Worm (Caenorhabditis elegans) whole organism, L2 larva: Measurements from ENCODE around the gene F35C5.12.

Source experiments
- C34F6.9 ChIP-seq: fragments of 150-350 bp; optimal IDR thresholded peaks from 2 replicates; lab custom pipeline; 2014; ENCODE audit warnings: missing biosample characterization, missing genetic modification characterization
- F13H6.1 ChIP-seq: sonication (generic microtip); optimal IDR thresholded peaks from 2 replicates; lab custom pipeline; 2016; ENCODE audit warnings: missing genetic modification characterization, missing compliant biosample characterization
- R02D3.7 ChIP-seq: fragments of 150-350 bp; optimal IDR thresholded peaks from 2 replicates; lab custom pipeline; 2014; ENCODE audit warnings: missing biosample characterization, missing genetic modification characterization
- Y55F3AM.14 ChIP-seq: fragments of 200-800 bp; sonication (Bioruptor generic); optimal IDR thresholded peaks from 2 replicates; lab custom pipeline; 2018; ENCODE audit warnings: mild to moderate bottlenecking, missing genetic modification characterization, missing compliant biosample characterization
- ZK546.5 ChIP-seq: sonication (generic microtip); optimal IDR thresholded peaks from 2 replicates; lab custom pipeline; 2017; ENCODE audit warnings: missing biosample characterization, missing genetic modification characterization
- alr-1 ChIP-seq: fragments of 150-350 bp; optimal IDR thresholded peaks from 2 replicates; lab custom pipeline; 2014; ENCODE audit warnings: missing biosample characterization, missing genetic modification characterization
- aly-2 ChIP-seq: fragments of 150-350 bp; optimal IDR thresholded peaks from 2 replicates; lab custom pipeline; 2014; ENCODE audit warnings: missing biosample characterization, missing genetic modification characterization
- ama-1 ChIP-seq: fragments of 150-350 bp; optimal IDR thresholded peaks from 2 replicates; lab custom pipeline; 2018; ENCODE audit warnings: inconsistent platforms
- blmp-1 ChIP-seq: sonication (generic microtip); optimal IDR thresholded peaks from 2 replicates; lab custom pipeline; 2017; ENCODE audit warnings: missing genetic modification characterization, mild to moderate bottlenecking, missing compliant biosample characterization, antibody characterized with exemption, moderate library complexity; ENCODE audit not compliant: insufficient read depth
- ceh-16 ChIP-seq: fragments of 150-350 bp; optimal IDR thresholded peaks from 2 replicates; lab custom pipeline; 2014; ENCODE audit warnings: missing biosample characterization, missing genetic modification characterization
- ceh-82 ChIP-seq: fragments of 150-350 bp; optimal IDR thresholded peaks from 2 replicates; lab custom pipeline; 2014; ENCODE audit warnings: missing biosample characterization, missing genetic modification characterization
- crh-2 ChIP-seq: sonication (generic microtip); optimal IDR thresholded peaks from 2 replicates; lab custom pipeline; 2017; ENCODE audit warnings: missing biosample characterization, missing genetic modification characterization
- elt-1 ChIP-seq: fragments of 150-350 bp; optimal IDR thresholded peaks from 2 replicates; lab custom pipeline; 2014; ENCODE audit warnings: missing biosample characterization, missing genetic modification characterization
- fos-1 ChIP-seq: fragments of 150-350 bp; optimal IDR thresholded peaks from 2 replicates; lab custom pipeline; 2014; ENCODE audit warnings: missing biosample characterization, missing genetic modification characterization
- gmeb-1 ChIP-seq: fragments of 150-350 bp; optimal IDR thresholded peaks from 2 replicates; lab custom pipeline; 2014; ENCODE audit warnings: missing biosample characterization, missing genetic modification characterization
- lin-11 ChIP-seq: fragments of 150-350 bp; sonication (generic microtip); optimal IDR thresholded peaks from 2 replicates; lab custom pipeline; 2014; ENCODE audit warnings: missing biosample characterization, missing genetic modification characterization, inconsistent platforms, mixed read lengths
- lin-13 ChIP-seq: fragments of 150-350 bp; optimal IDR thresholded peaks from 2 replicates; lab custom pipeline; 2014; ENCODE audit warnings: missing biosample characterization, missing genetic modification reagents, missing genetic modification characterization
- lsy-2 ChIP-seq, 2 experiments: fragments of 150-350 bp in 1 of 2; sonication (generic microtip) in 1 of 2; optimal IDR thresholded peaks; 2 replicates each; lab custom pipeline; 2014 to 2017; ENCODE audit warnings: missing biosample characterization in 2 of 2, missing genetic modification characterization in 2 of 2
- mab-5 ChIP-seq: fragments of 150-350 bp; optimal IDR thresholded peaks from 2 replicates; lab custom pipeline; 2014; ENCODE audit warnings: missing biosample characterization, missing genetic modification characterization
- mdl-1 ChIP-seq, 2 experiments: fragments of 150-350 bp in 1 of 2; sonication (generic microtip) in 1 of 2; optimal IDR thresholded peaks; 2 replicates each; lab custom pipeline; 2017; ENCODE audit warnings: missing biosample characterization in 2 of 2, missing genetic modification characterization in 2 of 2
- nhr-10 ChIP-seq: sonication (generic microtip); optimal IDR thresholded peaks from 2 replicates; lab custom pipeline; 2017; ENCODE audit warnings: missing biosample characterization, missing genetic modification characterization
- nhr-11 ChIP-seq: fragments of 150-350 bp; optimal IDR thresholded peaks from 2 replicates; lab custom pipeline; 2014; ENCODE audit warnings: missing biosample characterization, missing genetic modification characterization
- nhr-12 ChIP-seq: fragments of 150-350 bp; optimal IDR thresholded peaks from 2 replicates; lab custom pipeline; 2014; ENCODE audit warnings: missing biosample characterization, missing genetic modification characterization
- nhr-129 ChIP-seq: fragments of 150-350 bp; optimal IDR thresholded peaks from 2 replicates; lab custom pipeline; 2014; ENCODE audit warnings: missing biosample characterization, missing genetic modification characterization
- nhr-21 ChIP-seq: fragments of 150-350 bp; optimal IDR thresholded peaks from 2 replicates; lab custom pipeline; 2014; ENCODE audit warnings: missing biosample characterization, missing genetic modification characterization
- nhr-23 ChIP-seq: fragments of 150-350 bp; optimal IDR thresholded peaks from 2 replicates; lab custom pipeline; 2014; ENCODE audit warnings: missing biosample characterization, missing genetic modification reagents, missing genetic modification characterization
- nhr-237 ChIP-seq: fragments of 150-350 bp; optimal IDR thresholded peaks from 2 replicates; lab custom pipeline; 2014; ENCODE audit warnings: missing biosample characterization, missing genetic modification characterization
- nhr-6 ChIP-seq: fragments of 150-350 bp; optimal IDR thresholded peaks from 2 replicates; lab custom pipeline; 2014; ENCODE audit warnings: missing biosample characterization, missing genetic modification characterization
- nhr-77 ChIP-seq: fragments of 150-350 bp; optimal IDR thresholded peaks from 2 replicates; lab custom pipeline; 2014; ENCODE audit warnings: missing biosample characterization, missing genetic modification characterization
- peb-1 ChIP-seq: fragments of 150-350 bp; optimal IDR thresholded peaks from 2 replicates; lab custom pipeline; 2014; ENCODE audit warnings: missing biosample characterization, missing genetic modification characterization
- sem-4 ChIP-seq: fragments of 150-350 bp; optimal IDR thresholded peaks from 2 replicates; lab custom pipeline; 2014; ENCODE audit warnings: missing biosample characterization, missing genetic modification reagents, missing genetic modification characterization
- skn-1 ChIP-seq: sonication (generic microtip); optimal IDR thresholded peaks from 2 replicates; lab custom pipeline; 2017; ENCODE audit warnings: missing biosample characterization, missing genetic modification characterization
- sma-3 ChIP-seq: sonication (generic microtip); optimal IDR thresholded peaks from 2 replicates; lab custom pipeline; 2016; ENCODE audit warnings: missing genetic modification reagents, missing genetic modification characterization, missing compliant biosample characterization
- sma-9 ChIP-seq, 2 experiments: fragments of 150-350 bp in 1 of 2; sonication (generic microtip) in 1 of 2; optimal IDR thresholded peaks; 2 replicates each; lab custom pipeline; 2014 to 2016; ENCODE audit warnings: missing genetic modification characterization in 2 of 2, mild to moderate bottlenecking in 1 of 2, missing biosample characterization in 1 of 2, missing compliant biosample characterization in 1 of 2, missing genetic modification reagents in 1 of 2, moderate library complexity in 1 of 2
- snpc-4 ChIP-seq: fragments of 150-350 bp; optimal IDR thresholded peaks from 2 replicates; lab custom pipeline; 2014; ENCODE audit warnings: missing biosample characterization, missing genetic modification characterization
- unc-39 ChIP-seq: fragments of 150-350 bp; optimal IDR thresholded peaks from 2 replicates; lab custom pipeline; 2014; ENCODE audit warnings: missing biosample characterization, missing genetic modification characterization
- unc-55 ChIP-seq: fragments of 150-350 bp; sonication (generic microtip); optimal IDR thresholded peaks from 3 replicates; lab custom pipeline; 2014; ENCODE audit warnings: missing biosample characterization, missing genetic modification reagents, missing genetic modification characterization
- unc-62 ChIP-seq: fragments of 150-350 bp; optimal IDR thresholded peaks from 2 replicates; lab custom pipeline; 2014; ENCODE audit warnings: missing biosample characterization, missing genetic modification reagents, missing genetic modification characterization
- ztf-1 ChIP-seq: fragments of 200-800 bp; sonication (Bioruptor generic); conservative IDR thresholded peaks from 2 replicates; pipeline ENCODE4 v1.3.6; 2022; ENCODE audit warnings: missing genetic modification characterization, missing compliant biosample characterization
- ztf-11 ChIP-seq: sonication (generic microtip); optimal IDR thresholded peaks from 2 replicates; lab custom pipeline; 2017; ENCODE audit warnings: missing biosample characterization, missing genetic modification characterization
- ztf-4 ChIP-seq: fragments of 150-350 bp; optimal IDR thresholded peaks from 2 replicates; lab custom pipeline; 2014; ENCODE audit warnings: missing biosample characterization, missing genetic modification characterization

F35C5.12 gene

ce11 chrII:12935259-12935658, 20.9 kb upstream of the F35C5.12 start, which contains the start of gene lips-9:
lips-9 (minus strand) TSS chrII:12935359.
- TF ChIP-seq lin-13 (GFP tag; lab: Kevin White, UChicago): no peak
- no peak for TF ChIP-seq nhr-10 (tag; lab: Kevin White, UChicago)
- TF ChIP-seq nhr-237 (tag; lab: Kevin White, UChicago): no peak
- TF ChIP-seq F13H6.1: no peak
- no peak for TF ChIP-seq Y55F3AM.14 (GFP tag; lab: Kevin White, UChicago)
- TF ChIP-seq mdl-1 (tag; optimal IDR thresholded peaks at IDR 0.05; lab: Kevin White, UChicago): no peak
- TF ChIP-seq R02D3.7 (tag; lab: Kevin White, UChicago): no peak
- TF ChIP-seq alr-1: no peak
- no peak for TF ChIP-seq peb-1 (tag; lab: Kevin White, UChicago)
- no peak for TF ChIP-seq nhr-129
- no peak for TF ChIP-seq nhr-77 (tag; lab: Kevin White, UChicago)
- TF ChIP-seq skn-1 (tag; lab: Kevin White, UChicago): no peak
- no peak for TF ChIP-seq ztf-11
- no peak for TF ChIP-seq sma-9 (GFP tag; optimal IDR thresholded peaks at IDR 0.05; lab: Kevin White, UChicago)
- no peak for TF ChIP-seq sma-9 (tag; optimal IDR thresholded peaks at IDR 0.05; lab: Kevin White, UChicago)
- TF ChIP-seq ztf-1 (GFP tag; lab: Robert Waterston, UW): no peak
- TF ChIP-seq ZK546.5: no peak
- no peak for TF ChIP-seq ceh-82
- no peak for TF ChIP-seq elt-1

DNA sequence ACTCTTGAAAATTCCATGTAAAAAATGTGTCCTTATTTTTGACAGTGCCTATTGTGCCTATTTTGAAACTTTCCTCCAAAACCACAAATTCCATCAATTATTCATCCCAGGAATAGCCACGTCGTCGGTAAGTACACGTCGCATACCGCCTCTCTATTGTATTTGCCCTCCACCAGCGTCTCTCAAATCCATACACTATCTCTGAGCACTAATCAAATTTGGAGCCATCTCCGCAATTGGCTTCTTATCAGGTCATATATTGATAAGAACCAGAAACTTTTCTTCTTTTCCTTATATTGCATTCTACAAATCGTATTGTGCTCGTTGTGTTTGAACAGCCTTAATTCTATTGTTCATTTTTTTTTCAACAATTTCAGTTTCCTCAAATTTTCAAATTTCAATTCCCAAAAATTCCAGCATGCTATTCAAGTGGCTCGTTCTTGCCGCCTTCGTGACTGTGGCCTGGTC, 17.1 kb upstream of the F35C5.12 start, which contains the start of gene dct-18:
dct-18 (plus strand) TSS at position 418 of the 468 bp plus-strand sequence.
- TF ChIP-seq ztf-4 (tag; lab: Kevin White, UChicago): no peak
- no peak for TF ChIP-seq alr-1
- TF ChIP-seq snpc-4 (tag; lab: Kevin White, UChicago): no peak
- TF ChIP-seq blmp-1 (tag; lab: Kevin White, UChicago): no peak
- TF ChIP-seq unc-39: no peak
- no peak for TF ChIP-seq peb-1 (tag; lab: Kevin White, UChicago)
- no peak for TF ChIP-seq nhr-12 (tag; lab: Kevin White, UChicago)
- TF ChIP-seq nhr-129: no peak
- no peak for TF ChIP-seq ztf-11
- TF ChIP-seq lsy-2 (tag; optimal IDR thresholded peaks at IDR 0.05; lab: Kevin White, UChicago): no peak
- TF ChIP-seq nhr-23 (tag; lab: Kevin White, UChicago): no peak
- TF ChIP-seq nhr-11 (tag; lab: Kevin White, UChicago): no peak
- TF ChIP-seq mab-5 (tag; lab: Kevin White, UChicago): no peak
- no peak for TF ChIP-seq gmeb-1 (tag; lab: Kevin White, UChicago)
- peak; percentile 81 for TF ChIP-seq fos-1 (tag; lab: Kevin White, UChicago)
- no peak for TF ChIP-seq C34F6.9 (tag; lab: Kevin White, UChicago)
- peak; percentile 18 for TF ChIP-seq sma-9 (GFP tag; optimal IDR thresholded peaks at IDR 0.05; lab: Kevin White, UChicago)
- TF ChIP-seq sma-9 (tag; optimal IDR thresholded peaks at IDR 0.05; lab: Kevin White, UChicago): no peak
- TF ChIP-seq F13H6.1: no peak
- TF ChIP-seq ceh-16 (tag; lab: Kevin White, UChicago): no peak
- peak; percentile 85 for TF ChIP-seq crh-2
- TF ChIP-seq unc-62 (GFP tag; lab: Kevin White, UChicago): no peak
- TF ChIP-seq nhr-237 (tag; lab: Kevin White, UChicago): no peak
- TF ChIP-seq unc-55 (GFP tag; lab: Kevin White, UChicago): no peak
- no peak for TF ChIP-seq lin-11 (tag; lab: Kevin White, UChicago)

DNA sequence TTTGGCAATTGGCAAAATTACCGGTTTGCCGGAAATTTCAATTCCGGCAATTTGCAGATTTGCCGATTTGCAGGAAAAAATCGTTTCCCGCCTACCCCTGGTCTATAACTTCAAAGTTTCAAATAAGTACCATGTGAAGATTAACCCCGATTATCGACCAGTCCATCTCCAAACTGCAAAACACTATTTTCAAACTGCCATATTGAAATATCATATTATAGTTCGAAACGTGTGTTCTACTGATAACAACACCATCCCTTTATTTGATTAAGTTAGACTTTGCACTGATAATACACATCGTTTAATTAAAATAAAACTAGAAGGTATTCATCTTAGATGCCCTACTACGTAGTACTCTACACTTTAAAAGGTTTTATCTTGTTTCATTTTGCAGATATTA, 15.8 kb upstream of the F35C5.12 start:
- TF ChIP-seq mdl-1 (tag; optimal IDR thresholded peaks at IDR 0.05; lab: Kevin White, UChicago): no peak
- TF ChIP-seq nhr-10 (tag; lab: Kevin White, UChicago): no peak
- TF ChIP-seq fos-1 (tag; lab: Kevin White, UChicago): peak; percentile 13
- TF ChIP-seq, all 48 proteins: peak for 1

DNA sequence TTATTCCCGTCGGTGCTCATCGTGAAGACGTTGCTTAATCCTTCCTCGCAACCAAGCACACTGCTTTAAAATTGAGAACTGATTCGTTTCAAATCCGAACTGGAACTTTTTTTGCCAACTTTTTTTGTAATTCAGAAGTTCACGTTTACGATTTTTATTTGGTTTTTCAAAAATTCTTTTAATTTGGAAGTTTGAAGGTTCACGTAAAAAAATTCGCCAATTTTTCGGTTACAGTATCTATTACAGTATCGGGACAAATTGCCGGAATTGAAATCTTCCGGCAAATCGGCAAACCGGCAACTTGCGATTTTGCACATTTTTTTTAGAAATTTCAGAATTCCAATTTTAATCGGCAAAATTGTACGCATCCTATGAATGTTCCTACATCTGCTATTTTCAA, 13.9 kb upstream of the F35C5.12 start, which contains the start of gene F58G1.3:
F58G1.3 (minus strand) TSS at position 101 of the 400 bp plus-strand sequence.
- TF ChIP-seq nhr-11 (tag; lab: Kevin White, UChicago) (no peak), mdl-1 (tag; optimal IDR thresholded peaks at IDR 0.05; lab: Kevin White, UChicago) (no peak), ztf-11 (no peak), nhr-77 (tag; lab: Kevin White, UChicago) (no peak), sem-4 (tag; lab: Kevin White, UChicago) (no peak), ceh-82 (no peak), sma-3 (GFP tag; lab: Kevin White, UChicago) (no peak), nhr-6 (no peak), aly-2 (tag; lab: Kevin White, UChicago) (no peak), nhr-21 (tag; lab: Kevin White, UChicago) (no peak), ztf-1 (GFP tag; lab: Robert Waterston, UW) (no peak), nhr-237 (tag; lab: Kevin White, UChicago) (no peak), crh-2 (no peak), alr-1 (no peak), ama-1 (lab: Kevin White, UChicago) (no peak), ZK546.5 (no peak), lin-13 (GFP tag; lab: Kevin White, UChicago) (no peak), elt-1 (no peak), ztf-4 (tag; lab: Kevin White, UChicago) (no peak), peb-1 (tag; lab: Kevin White, UChicago) (no peak)
